Worm (Caenorhabditis elegans) whole organism, L2 larva: ENCODE results near the gene mtp-18.

Source experiments
- R02D3.7 ChIP-seq: fragments of 150-350 bp; optimal IDR thresholded peaks from 2 replicates; lab custom pipeline; 2014; ENCODE audit warnings: missing biosample characterization, missing genetic modification characterization
- ZK546.5 ChIP-seq: sonication (generic microtip); optimal IDR thresholded peaks from 2 replicates; lab custom pipeline; 2017; ENCODE audit warnings: missing biosample characterization, missing genetic modification characterization
- ama-1 ChIP-seq: fragments of 150-350 bp; optimal IDR thresholded peaks from 2 replicates; lab custom pipeline; 2018; ENCODE audit warnings: inconsistent platforms
- ceh-16 ChIP-seq: fragments of 150-350 bp; optimal IDR thresholded peaks from 2 replicates; lab custom pipeline; 2014; ENCODE audit warnings: missing biosample characterization, missing genetic modification characterization
- crh-2 ChIP-seq: sonication (generic microtip); optimal IDR thresholded peaks from 2 replicates; lab custom pipeline; 2017; ENCODE audit warnings: missing biosample characterization, missing genetic modification characterization
- egl-27 ChIP-seq: sonication (generic microtip); optimal IDR thresholded peaks from 3 replicates; lab custom pipeline; 2017; ENCODE audit warnings: missing biosample characterization, missing genetic modification reagents, missing genetic modification characterization
- elt-3 ChIP-seq: sonication (generic microtip); optimal IDR thresholded peaks from 2 replicates; lab custom pipeline; 2017; ENCODE audit warnings: missing biosample characterization, missing genetic modification characterization
- fos-1 ChIP-seq: fragments of 150-350 bp; optimal IDR thresholded peaks from 2 replicates; lab custom pipeline; 2014; ENCODE audit warnings: missing biosample characterization, missing genetic modification characterization
- lin-39 ChIP-seq: fragments of 150-350 bp; optimal IDR thresholded peaks from 2 replicates; lab custom pipeline; 2014; ENCODE audit warnings: missing biosample characterization, missing genetic modification reagents, missing genetic modification characterization
- lsy-2 ChIP-seq, 2 experiments: fragments of 150-350 bp in 1 of 2; sonication (generic microtip) in 1 of 2; optimal IDR thresholded peaks; 2 replicates each; lab custom pipeline; 2014 to 2017; ENCODE audit warnings: missing biosample characterization in 2 of 2, missing genetic modification characterization in 2 of 2
- mdl-1 ChIP-seq, 2 experiments: fragments of 150-350 bp in 1 of 2; sonication (generic microtip) in 1 of 2; optimal IDR thresholded peaks; 2 replicates each; lab custom pipeline; 2017; ENCODE audit warnings: missing biosample characterization in 2 of 2, missing genetic modification characterization in 2 of 2
- nhr-129 ChIP-seq: fragments of 150-350 bp; optimal IDR thresholded peaks from 2 replicates; lab custom pipeline; 2014; ENCODE audit warnings: missing biosample characterization, missing genetic modification characterization
- nhr-25 ChIP-seq: fragments of 150-350 bp; sonication (generic microtip); optimal IDR thresholded peaks from 3 replicates; lab custom pipeline; 2014; ENCODE audit warnings: missing biosample characterization, missing genetic modification characterization
- sem-4 ChIP-seq: fragments of 150-350 bp; optimal IDR thresholded peaks from 2 replicates; lab custom pipeline; 2014; ENCODE audit warnings: missing biosample characterization, missing genetic modification reagents, missing genetic modification characterization

DNA sequence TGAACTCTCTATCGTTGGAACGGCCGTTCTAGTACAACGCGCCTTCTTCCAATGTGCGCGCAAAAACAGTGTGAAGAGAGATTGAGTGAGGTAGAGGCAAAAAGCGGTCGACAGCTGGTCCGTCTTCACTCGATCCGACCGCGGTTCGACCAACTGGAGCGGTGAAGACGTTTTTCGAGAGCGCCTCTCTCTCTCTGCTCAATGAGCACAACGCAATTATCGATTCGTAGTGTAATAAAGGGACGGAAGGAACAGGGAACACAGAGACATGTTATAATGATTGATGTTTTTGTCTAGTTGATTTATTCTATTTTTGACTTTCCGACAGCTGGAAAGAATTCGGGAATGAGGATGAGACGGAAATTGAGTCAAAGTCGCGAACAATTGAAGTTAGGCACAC is 18.6 kb upstream of the mtp-18 start:
- TF ChIP-seq lsy-2 (tag; optimal IDR thresholded peaks at IDR 0.05; lab: Kevin White, UChicago) (no peak), lin-39 (no peak), nhr-129 (tag; lab: Kevin White, UChicago) (no peak), sem-4 (tag; lab: Kevin White, UChicago) (no peak), egl-27 (no peak), ceh-16 (tag; lab: Kevin White, UChicago) (no peak), nhr-25 (no peak), fos-1 (tag; lab: Kevin White, UChicago) (no peak), crh-2 (no peak), R02D3.7 (tag; lab: Kevin White, UChicago) (no peak), ZK546.5 (tag; lab: Kevin White, UChicago) (no peak), elt-3 (tag; lab: Kevin White, UChicago) (no peak), mdl-1 (tag; optimal IDR thresholded peaks at IDR 0.05; lab: Kevin White, UChicago) (no peak), ama-1 (lab: Kevin White, UChicago) (no peak)
